Worm (Caenorhabditis elegans): ENCODE data around the gene Y38C1AA.6.
A peak's percentile ranks its signal among the peaks of the same experiment; 100 is the strongest.

Gene Y38C1AA.6

DNA sequence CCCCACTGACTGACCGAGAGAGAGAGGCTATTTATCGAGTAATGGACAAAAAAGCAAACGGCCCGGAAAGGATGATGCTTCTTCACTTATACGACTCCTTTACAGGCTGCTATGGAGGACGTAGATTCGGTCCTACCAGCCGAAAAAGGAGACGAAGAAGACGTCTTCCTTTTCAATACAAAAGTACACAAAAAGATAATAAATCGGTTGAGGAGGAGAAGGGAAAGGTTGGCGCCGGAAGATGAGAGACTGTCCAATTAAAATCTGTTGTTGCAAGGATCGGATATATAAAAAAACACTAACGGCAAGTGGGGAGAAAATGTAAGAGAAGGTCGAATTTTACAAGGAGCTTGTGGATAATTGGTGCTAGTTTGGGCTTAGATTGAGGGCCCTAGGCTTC, 13.9 kb upstream of the Y38C1AA.6 start:
- no peak for TF ChIP-seq lin-32 (GFP tag; optimal IDR thresholded peaks at IDR 0.05)
- no peak for TF ChIP-seq nhr-12 (tag; optimal IDR thresholded peaks at IDR 0.05)
- no peak for TF ChIP-seq drap-1 (GFP tag; optimal IDR thresholded peaks at IDR 0.05)

DNA sequence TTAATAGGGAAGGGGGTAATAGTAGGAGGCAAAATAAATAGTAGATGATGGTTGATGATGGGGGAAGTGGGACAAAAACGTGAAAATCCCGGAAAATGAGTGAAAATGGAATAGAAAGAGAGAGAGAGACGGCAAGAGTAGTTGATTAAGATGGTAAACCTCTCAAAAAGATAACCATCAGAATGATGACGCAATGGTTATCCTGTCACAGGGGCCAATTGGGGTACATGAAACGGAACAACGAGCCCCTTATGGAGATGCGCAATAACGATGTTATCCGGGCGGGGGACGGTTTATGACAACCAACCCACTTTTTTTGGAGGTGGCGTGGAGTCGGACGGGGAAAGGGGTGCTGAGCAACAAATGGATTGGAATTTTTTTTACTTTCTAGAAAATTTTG, 12.8 kb upstream of the Y38C1AA.6 start:
- TF ChIP-seq elt-1 (tag; optimal IDR thresholded peaks at IDR 0.05; ENCODE audit: borderline replicate concordance, insufficient read depth) (peak; percentile 59), nhr-2 (tag; optimal IDR thresholded peaks at IDR 0.05) (peak; percentile 95), ceh-39 (tag; optimal IDR thresholded peaks at IDR 0.05) (no peak), unc-62 (GFP tag; optimal IDR thresholded peaks at IDR 0.05) (peak; percentile 12), zip-8 (tag; optimal IDR thresholded peaks at IDR 0.05) (peak; percentile 29)

DNA sequence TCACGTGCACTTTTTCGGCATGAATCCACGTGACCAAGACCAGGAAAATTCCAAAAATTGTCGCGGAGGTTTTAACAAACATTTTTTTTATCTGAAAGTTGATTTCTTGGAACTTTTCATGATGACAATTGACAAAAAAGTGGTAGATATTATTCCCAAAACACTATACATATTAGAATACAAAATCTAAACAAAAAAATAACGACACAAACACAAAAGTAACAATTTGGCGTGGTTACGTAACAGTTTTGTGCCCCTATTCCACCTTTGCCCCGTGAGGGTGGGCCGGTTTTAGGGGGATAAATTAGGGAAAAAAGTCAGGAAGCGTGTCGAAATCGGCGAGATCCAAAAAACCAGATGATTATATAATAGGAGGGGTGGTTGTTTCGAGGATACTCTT, 4.8 kb upstream of the Y38C1AA.6 start, which contains the start of gene gegf-1:
Gene gegf-1, minus strand, starts transcription at position 101 of the 400 bp plus-strand sequence.
- TF ChIP-seq M03D4.4 (tag; optimal IDR thresholded peaks at IDR 0.05) = no peak
- no peak for TF ChIP-seq ceh-83 (GFP tag; optimal IDR thresholded peaks at IDR 0.05)
- no peak for TF ChIP-seq snpc-4 (tag; optimal IDR thresholded peaks at IDR 0.05)
- TF ChIP-seq hlh-1 (tag; optimal IDR thresholded peaks at IDR 0.05) = no peak
- TF ChIP-seq flh-1 (GFP tag; optimal IDR thresholded peaks at IDR 0.05) = no peak
- TF ChIP-seq nhr-12 (tag; optimal IDR thresholded peaks at IDR 0.05) = no peak
- no peak for TF ChIP-seq mls-2 (tag; optimal IDR thresholded peaks at IDR 0.05)
- TF ChIP-seq lin-13 (tag; optimal IDR thresholded peaks at IDR 0.05) = no peak
- TF ChIP-seq unc-120 (tag; optimal IDR thresholded peaks at IDR 0.05; ENCODE audit: poor library complexity, severe bottlenecking) = no peak
- no peak for TF ChIP-seq lsy-2 (tag; optimal IDR thresholded peaks at IDR 0.05)
- no peak for TF ChIP-seq elt-1 (tag; optimal IDR thresholded peaks at IDR 0.05; ENCODE audit: borderline replicate concordance, insufficient read depth)

DNA sequence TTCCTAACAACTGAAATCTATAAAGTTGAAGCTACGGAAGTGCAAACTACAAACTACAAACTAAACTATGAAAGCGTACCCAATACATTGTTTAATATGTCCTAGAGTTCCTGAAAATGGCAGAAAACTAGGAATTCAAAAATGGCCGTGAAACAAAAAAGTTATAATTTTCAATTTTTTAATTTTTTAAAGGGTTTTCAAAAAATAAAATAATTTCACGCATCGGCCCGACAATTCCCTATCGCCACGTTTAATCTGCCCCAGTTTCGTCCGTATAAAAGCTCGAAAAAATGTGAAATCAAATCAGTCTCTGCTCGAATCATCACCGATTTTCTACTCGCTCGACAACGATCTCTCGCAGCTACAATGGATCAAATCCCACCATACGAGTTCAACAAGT, 4.0 kb upstream of the Y38C1AA.6 start, which contains the start of gene Y38C1AA.7:
Gene Y38C1AA.7, plus strand, starts transcription at position 301 of the 400 bp plus-strand sequence.
- TF ChIP-seq nhr-28 (tag; optimal IDR thresholded peaks at IDR 0.05) = no peak
- no peak for TF ChIP-seq nhr-12 (tag; optimal IDR thresholded peaks at IDR 0.05)
- TF ChIP-seq cnd-1 (tag; optimal IDR thresholded peaks at IDR 0.05) = no peak
- no peak for TF ChIP-seq drap-1 (GFP tag; optimal IDR thresholded peaks at IDR 0.05)
- no peak for TF ChIP-seq bed-3 (GFP tag; optimal IDR thresholded peaks at IDR 0.05)
- no peak for TF ChIP-seq tbx-8 (GFP tag; optimal IDR thresholded peaks at IDR 0.05)
- no peak for TF ChIP-seq nhr-237 (tag; optimal IDR thresholded peaks at IDR 0.05)
- no peak for TF ChIP-seq sptf-1 (tag; optimal IDR thresholded peaks at IDR 0.05)
- TF ChIP-seq mls-2 (tag; optimal IDR thresholded peaks at IDR 0.05) = no peak
- no peak for TF ChIP-seq ceh-39 (tag; optimal IDR thresholded peaks at IDR 0.05)
- no peak for TF ChIP-seq nhr-2 (tag; optimal IDR thresholded peaks at IDR 0.05)
- TF ChIP-seq ceh-43 (GFP tag; optimal IDR thresholded peaks at IDR 0.05) = no peak
- no peak for TF ChIP-seq hlh-1 (tag; optimal IDR thresholded peaks at IDR 0.05)

DNA sequence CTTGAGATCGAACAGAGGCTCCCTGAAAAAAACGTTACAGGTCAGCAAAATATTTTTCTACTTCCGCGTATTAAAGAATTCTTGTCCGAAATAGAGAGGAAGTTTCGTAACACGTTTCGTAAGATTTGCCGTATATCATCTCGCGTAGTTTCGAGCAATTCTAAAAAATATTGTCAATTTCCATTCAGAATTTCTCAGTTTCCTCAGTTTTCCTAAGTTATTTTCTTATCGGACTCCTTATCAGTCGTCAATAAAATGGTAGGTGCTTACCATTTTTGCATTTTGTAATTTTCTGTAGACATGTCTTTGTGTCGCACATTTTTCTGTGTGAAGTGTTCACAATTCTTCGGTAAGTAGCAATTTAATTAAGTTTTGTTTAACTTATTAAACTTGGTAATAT, 2.8 kb upstream of the Y38C1AA.6 start, which contains the start of gene Y38C1AA.19:
Gene Y38C1AA.19, plus strand, starts transcription at position 301 of the 400 bp plus-strand sequence.
- TF ChIP-seq zip-8 (tag; optimal IDR thresholded peaks at IDR 0.05) = no peak
- no peak for TF ChIP-seq sptf-1 (tag; optimal IDR thresholded peaks at IDR 0.05)
- no peak for TF ChIP-seq unc-120 (tag; optimal IDR thresholded peaks at IDR 0.05; ENCODE audit: poor library complexity, severe bottlenecking)
- TF ChIP-seq sem-2 (GFP tag; optimal IDR thresholded peaks at IDR 0.05) = no peak
- TF ChIP-seq elt-3 (tag; optimal IDR thresholded peaks at IDR 0.05) = no peak
- no peak for TF ChIP-seq mab-5 (tag; optimal IDR thresholded peaks at IDR 0.05)
- no peak for TF ChIP-seq nhr-237 (tag; optimal IDR thresholded peaks at IDR 0.05)
- TF ChIP-seq ztf-11 (tag; optimal IDR thresholded peaks at IDR 0.05) = no peak
- no peak for TF ChIP-seq bed-3 (GFP tag; optimal IDR thresholded peaks at IDR 0.05)
- no peak for TF ChIP-seq nhr-12 (tag; optimal IDR thresholded peaks at IDR 0.05)
- no peak for TF ChIP-seq pha-4 (tag; optimal IDR thresholded peaks at IDR 0.05)
- no peak for TF ChIP-seq lin-32 (GFP tag; optimal IDR thresholded peaks at IDR 0.05)
- no peak for TF ChIP-seq unc-62 (GFP tag; optimal IDR thresholded peaks at IDR 0.05)
- TF ChIP-seq snpc-4 (tag; optimal IDR thresholded peaks at IDR 0.05) = no peak
- TF ChIP-seq ceh-43 (GFP tag; optimal IDR thresholded peaks at IDR 0.05) = no peak

DNA sequence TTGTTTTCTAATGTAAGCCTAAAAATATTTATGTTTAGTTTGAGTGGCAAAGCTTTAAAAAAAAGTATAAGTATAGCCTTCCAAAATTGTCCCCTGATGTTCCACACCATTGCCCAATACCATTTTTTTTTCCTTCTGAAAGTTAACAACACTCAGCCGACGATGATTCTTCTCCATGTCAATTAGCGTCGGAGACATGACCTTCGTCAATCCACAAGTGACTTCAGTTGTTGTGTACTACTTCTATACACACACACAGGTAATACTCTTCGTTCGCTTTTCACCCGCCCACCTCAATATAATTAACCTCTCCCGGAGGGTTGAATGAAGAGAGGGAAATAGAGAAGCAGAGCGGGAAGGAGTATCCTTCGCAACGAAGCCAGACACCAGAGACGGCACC, 2.1 kb downstream of the Y38C1AA.6 start, which contains the start of gene cutl-24:
Gene cutl-24, plus strand, starts transcription at position 301 of the 400 bp plus-strand sequence.
- no peak for TF ChIP-seq ham-2 (GFP tag; optimal IDR thresholded peaks at IDR 0.05)
- TF ChIP-seq ztf-11 (tag; optimal IDR thresholded peaks at IDR 0.05) = no peak
- no peak for TF ChIP-seq pha-4 (tag; optimal IDR thresholded peaks at IDR 0.05)
- no peak for TF ChIP-seq mls-2 (tag; optimal IDR thresholded peaks at IDR 0.05)
- TF ChIP-seq unc-120 (tag; optimal IDR thresholded peaks at IDR 0.05; ENCODE audit: poor library complexity, severe bottlenecking) = no peak
- no peak for TF ChIP-seq zip-8 (tag; optimal IDR thresholded peaks at IDR 0.05)
- no peak for TF ChIP-seq M03D4.4 (tag; optimal IDR thresholded peaks at IDR 0.05)
- no peak for TF ChIP-seq ceh-39 (tag; optimal IDR thresholded peaks at IDR 0.05)
- TF ChIP-seq bed-3 (GFP tag; optimal IDR thresholded peaks at IDR 0.05) = no peak
- no peak for TF ChIP-seq ceh-83 (GFP tag; optimal IDR thresholded peaks at IDR 0.05)
- TF ChIP-seq tbx-8 (GFP tag; optimal IDR thresholded peaks at IDR 0.05) = no peak
- no peak for TF ChIP-seq nhr-237 (tag; optimal IDR thresholded peaks at IDR 0.05)
- no peak for TF ChIP-seq hlh-1 (tag; optimal IDR thresholded peaks at IDR 0.05)
- TF ChIP-seq elt-3 (tag; optimal IDR thresholded peaks at IDR 0.05) = no peak
- no peak for TF ChIP-seq nhr-76 (tag; optimal IDR thresholded peaks at IDR 0.05)
- no peak for TF ChIP-seq mep-1 (tag; optimal IDR thresholded peaks at IDR 0.05)
- no peak for TF ChIP-seq drap-1 (GFP tag; optimal IDR thresholded peaks at IDR 0.05)
- no peak for TF ChIP-seq sem-2 (GFP tag; optimal IDR thresholded peaks at IDR 0.05)
